Worm (Caenorhabditis elegans): ENCODE results near the gene cyp-33E3.

DNA sequence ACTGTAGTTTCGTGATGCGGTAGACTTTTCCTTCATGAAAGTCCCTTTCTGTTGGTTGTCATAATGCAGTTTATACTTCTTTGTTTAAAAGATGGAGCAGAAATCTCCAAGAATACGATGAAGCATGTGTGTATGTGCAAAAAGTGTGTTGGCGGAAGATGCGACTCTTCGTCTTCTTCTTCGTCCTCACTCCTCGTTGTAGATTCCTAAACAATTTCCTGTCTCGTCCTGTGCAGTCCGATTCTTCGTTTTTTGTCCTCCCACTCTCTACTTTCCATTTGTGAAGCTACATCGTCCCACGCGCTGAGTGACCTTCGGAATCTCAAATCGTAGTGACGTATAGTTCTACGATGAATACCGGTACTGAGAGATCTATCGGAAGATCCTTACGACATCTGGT lies 13.5 kb downstream of the cyp-33E3 start:
- TF ChIP-seq ces-1 (GFP tag; optimal IDR thresholded peaks at IDR 0.05) (no peak), ama-1 (optimal IDR thresholded peaks at IDR 0.05) (no peak), unc-30 (tag; optimal IDR thresholded peaks at IDR 0.05) (no peak), hlh-4 (tag; optimal IDR thresholded peaks at IDR 0.05) (no peak), fos-1 (tag; optimal IDR thresholded peaks at IDR 0.05) (no peak), tbx-2 (tag; optimal IDR thresholded peaks at IDR 0.05) (no peak), lin-39 (tag; optimal IDR thresholded peaks at IDR 0.05) (no peak), efl-3 (GFP tag; optimal IDR thresholded peaks at IDR 0.05) (no peak), nhr-28 (tag; optimal IDR thresholded peaks at IDR 0.05) (no peak), pqm-1 (tag; optimal IDR thresholded peaks at IDR 0.05) (no peak)
